Worm (Caenorhabditis elegans) whole organism, L4 larva: ENCODE data around the gene vab-8.

Experiments used
- D1046.2 ChIP-seq: fragments of 200-800 bp; sonication (Bioruptor generic); IDR thresholded peaks from 2 replicates; pipeline ENCODE4 v1.3.6; 2022; ENCODE audit warnings: missing genetic modification characterization, missing compliant biosample characterization
- F10B5.3 ChIP-seq: sonication (generic microtip); optimal IDR thresholded peaks from 2 replicates; lab custom pipeline; 2016; ENCODE audit warnings: mild to moderate bottlenecking, missing genetic modification characterization, missing compliant biosample characterization
- F44E2.7 ChIP-seq: fragments of 200-800 bp; sonication (Bioruptor generic); IDR thresholded peaks from 2 replicates; pipeline ENCODE4 v2.1.2; 2022; ENCODE audit warnings: missing genetic modification characterization, missing compliant biosample characterization
- F49E8.2 ChIP-seq: sonication (generic microtip); optimal IDR thresholded peaks from 2 replicates; lab custom pipeline; 2016; ENCODE audit warnings: missing compliant biosample characterization, mild to moderate bottlenecking, missing genetic modification characterization, borderline replicate concordance
- T20F7.1 ChIP-seq: fragments of 200-800 bp; sonication (Bioruptor generic); optimal IDR thresholded peaks from 2 replicates; lab custom pipeline; 2018; ENCODE audit warnings: mild to moderate bottlenecking, missing genetic modification characterization, missing compliant biosample characterization
- Y105C5A.15 ChIP-seq: fragments of 200-800 bp; sonication (Bioruptor generic); IDR thresholded peaks from 2 replicates; pipeline ENCODE4 v1.3.6; 2022; ENCODE audit warnings: missing genetic modification characterization, missing compliant biosample characterization
- Y48G9A.11 ChIP-seq: fragments of 200-800 bp; sonication (Bioruptor generic); IDR thresholded peaks from 2 replicates; pipeline ENCODE4 v1.3.6; 2022; ENCODE audit warnings: missing genetic modification reagents, missing genetic modification characterization, missing compliant biosample characterization
- Y5F2A.4 ChIP-seq: fragments of 200-800 bp; sonication (Bioruptor generic); optimal IDR thresholded peaks from 2 replicates; lab custom pipeline; 2018; ENCODE audit warnings: mild to moderate bottlenecking, missing genetic modification characterization, missing compliant biosample characterization
- ZK337.2 ChIP-seq: fragments of 200-800 bp; sonication (Bioruptor generic); IDR thresholded peaks from 2 replicates; pipeline ENCODE4 v1.3.6; 2022; ENCODE audit warnings: missing genetic modification reagents, missing genetic modification characterization, missing compliant biosample characterization
- aha-1 ChIP-seq: fragments of 150-350 bp; peaks from one replicate; lab custom pipeline; 2014; ENCODE audit warnings: missing biosample characterization, missing genetic modification characterization
- arid-1 ChIP-seq: fragments of 200-800 bp; sonication (Bioruptor generic); conservative IDR thresholded peaks from 2 replicates; pipeline ENCODE4 v1.3.6; 2022; ENCODE audit warnings: missing genetic modification reagents, missing genetic modification characterization, missing compliant biosample characterization
- attf-4 ChIP-seq: sonication (generic microtip); optimal IDR thresholded peaks from 3 replicates; lab custom pipeline; 2017; ENCODE audit warnings: missing biosample characterization, missing genetic modification characterization
- ceh-32 ChIP-seq: sonication (generic microtip); optimal IDR thresholded peaks from 2 replicates; lab custom pipeline; 2016; ENCODE audit warnings: mild to moderate bottlenecking, missing genetic modification characterization, missing compliant biosample characterization; ENCODE audit not compliant: poor library complexity
- ceh-44 ChIP-seq: fragments of 200-800 bp; sonication (Bioruptor generic); IDR thresholded peaks from 2 replicates; pipeline ENCODE4 v1.3.6; 2022; ENCODE audit warnings: missing genetic modification reagents, missing genetic modification characterization, missing compliant biosample characterization
- daf-16 ChIP-seq, 3 experiments: sonication (generic microtip); optimal IDR thresholded peaks; 2 replicates each; lab custom pipeline; 2016 to 2017; ENCODE audit warnings: missing genetic modification characterization in 3 of 3, missing genetic modification reagents in 3 of 3, mild to moderate bottlenecking in 2 of 3, missing compliant biosample characterization in 2 of 3, missing biosample characterization in 1 of 3, moderate library complexity in 1 of 3
- dpl-1 ChIP-seq: fragments of 150-350 bp; optimal IDR thresholded peaks from 2 replicates; lab custom pipeline; 2014; ENCODE audit warnings: missing biosample characterization, missing genetic modification reagents, missing genetic modification characterization
- duxl-1 ChIP-seq: sonication (generic microtip); optimal IDR thresholded peaks from 2 replicates; lab custom pipeline; 2016; ENCODE audit warnings: mild to moderate bottlenecking, missing genetic modification characterization, moderate library complexity, missing compliant biosample characterization; ENCODE audit not compliant: poor library complexity
- egl-27 ChIP-seq: sonication (generic microtip); optimal IDR thresholded peaks from 3 replicates; lab custom pipeline; 2017; ENCODE audit warnings: missing biosample characterization, missing genetic modification reagents, missing genetic modification characterization
- gei-8 ChIP-seq: fragments of 200-800 bp; sonication (Bioruptor generic); optimal IDR thresholded peaks from 2 replicates; lab custom pipeline; 2018; ENCODE audit warnings: mild to moderate bottlenecking, missing genetic modification characterization, missing compliant biosample characterization
- hlh-11 ChIP-seq: fragments of 200-800 bp; sonication (Bioruptor generic); optimal IDR thresholded peaks from 2 replicates; lab custom pipeline; 2018; ENCODE audit warnings: mild to moderate bottlenecking, missing genetic modification characterization, missing compliant biosample characterization
- jun-1 ChIP-seq: fragments of 150-350 bp; optimal IDR thresholded peaks from 2 replicates; lab custom pipeline; 2014; ENCODE audit warnings: missing biosample characterization, missing genetic modification reagents, missing genetic modification characterization
- lin-13 ChIP-seq: fragments of 150-350 bp; optimal IDR thresholded peaks from 2 replicates; lab custom pipeline; 2014; ENCODE audit warnings: missing biosample characterization, missing genetic modification reagents, missing genetic modification characterization
- lin-29 ChIP-seq: fragments of 200-800 bp; sonication (Bioruptor generic); IDR thresholded peaks from 2 replicates; pipeline ENCODE4 v1.3.6; 2022; ENCODE audit warnings: missing genetic modification reagents, missing genetic modification characterization, missing compliant biosample characterization
- madf-5 ChIP-seq, 2 experiments: fragments of 200-800 bp; sonication (Bioruptor generic); IDR thresholded peaks; 2 replicates each; pipeline ENCODE4 v1.3.6; 2022; ENCODE audit warnings: missing compliant biosample characterization in 2 of 2, missing genetic modification characterization in 2 of 2
- madf-9 ChIP-seq: fragments of 200-800 bp; sonication (Bioruptor generic); conservative IDR thresholded peaks from 2 replicates; pipeline ENCODE4 v1.3.6; 2022; ENCODE audit warnings: missing genetic modification reagents, missing genetic modification characterization, missing compliant biosample characterization
- mep-1 ChIP-seq: fragments of 150-350 bp; sonication (generic microtip); optimal IDR thresholded peaks from 3 replicates; lab custom pipeline; 2014; ENCODE audit warnings: missing biosample characterization, missing genetic modification characterization
- mes-2 ChIP-seq: sonication (generic microtip); optimal IDR thresholded peaks from 2 replicates; lab custom pipeline; 2016; ENCODE audit warnings: missing genotype, mild to moderate bottlenecking, missing genetic modification characterization, missing compliant biosample characterization; ENCODE audit not compliant: poor library complexity, severe bottlenecking
- nhr-10 ChIP-seq: fragments of 150-350 bp; optimal IDR thresholded peaks from 2 replicates; lab custom pipeline; 2014; ENCODE audit warnings: missing biosample characterization, missing genetic modification characterization
- nhr-102 ChIP-seq: sonication (generic microtip); optimal IDR thresholded peaks from 2 replicates; lab custom pipeline; 2016; ENCODE audit warnings: mild to moderate bottlenecking, missing genetic modification characterization, moderate library complexity, missing compliant biosample characterization
- nhr-111 ChIP-seq: fragments of 200-800 bp; sonication (Bioruptor generic); optimal IDR thresholded peaks from 2 replicates; lab custom pipeline; 2018; ENCODE audit warnings: mild to moderate bottlenecking, missing genetic modification characterization, missing compliant biosample characterization
- nhr-25 ChIP-seq: sonication (generic microtip); optimal IDR thresholded peaks from 2 replicates; lab custom pipeline; 2017; ENCODE audit warnings: missing genetic modification characterization, mild to moderate bottlenecking, missing compliant biosample characterization, antibody characterized with exemption, moderate library complexity, borderline replicate concordance; ENCODE audit not compliant: insufficient read depth
- nhr-77 ChIP-seq: fragments of 150-350 bp; optimal IDR thresholded peaks from 2 replicates; lab custom pipeline; 2014; ENCODE audit warnings: missing biosample characterization, missing genetic modification characterization
- php-3 ChIP-seq: fragments of 200-800 bp; sonication (Bioruptor generic); IDR thresholded peaks from 2 replicates; pipeline ENCODE4 v1.3.6; 2022; ENCODE audit warnings: missing genetic modification reagents, missing genetic modification characterization, missing compliant biosample characterization
- pqm-1 ChIP-seq: sonication (generic microtip); optimal IDR thresholded peaks from 2 replicates; lab custom pipeline; 2017; ENCODE audit warnings: missing biosample characterization, missing genetic modification characterization
- snpc-4 ChIP-seq: fragments of 150-350 bp; optimal IDR thresholded peaks from 2 replicates; lab custom pipeline; 2014; ENCODE audit warnings: missing biosample characterization, missing genetic modification characterization
- spr-3 ChIP-seq: fragments of 200-800 bp; sonication (Bioruptor generic); optimal IDR thresholded peaks from 2 replicates; lab custom pipeline; 2018; ENCODE audit warnings: mild to moderate bottlenecking, missing genetic modification characterization, missing compliant biosample characterization
- tra-1 ChIP-seq: fragments of 200-800 bp; sonication (Bioruptor generic); IDR thresholded peaks from 2 replicates; pipeline ENCODE4 v1.3.6; 2022; ENCODE audit warnings: missing genetic modification reagents, missing genetic modification characterization, missing compliant biosample characterization
- unc-130 ChIP-seq: sonication (generic microtip); optimal IDR thresholded peaks from 2 replicates; lab custom pipeline; 2016; ENCODE audit warnings: missing genetic modification reagents, missing genetic modification characterization, missing compliant biosample characterization
- unc-39 ChIP-seq: sonication (generic microtip); optimal IDR thresholded peaks from 2 replicates; lab custom pipeline; 2017; ENCODE audit warnings: missing biosample characterization, missing genetic modification characterization
- unc-62 ChIP-seq, 3 experiments: fragments of 150-350 bp in 1 of 3; sonication (generic microtip); optimal IDR thresholded peaks in 2 of 3; peaks in 1 of 3; 1 replicate in 1 of 3; 2 replicates in 2 of 3; lab custom pipeline; 2014 to 2017; ENCODE audit warnings: missing biosample characterization in 3 of 3, missing genetic modification characterization in 3 of 3, missing genetic modification reagents in 3 of 3, missing genotype in 1 of 3
- vab-7 ChIP-seq: fragments of 200-800 bp; sonication (Bioruptor generic); IDR thresholded peaks from 2 replicates; pipeline ENCODE4 v1.3.6; 2022; ENCODE audit warnings: missing genetic modification reagents, missing genetic modification characterization, missing compliant biosample characterization
- ztf-7 ChIP-seq: fragments of 150-350 bp; optimal IDR thresholded peaks from 2 replicates; lab custom pipeline; 2014; ENCODE audit warnings: missing biosample characterization, missing genetic modification characterization

The vab-8 gene

DNA sequence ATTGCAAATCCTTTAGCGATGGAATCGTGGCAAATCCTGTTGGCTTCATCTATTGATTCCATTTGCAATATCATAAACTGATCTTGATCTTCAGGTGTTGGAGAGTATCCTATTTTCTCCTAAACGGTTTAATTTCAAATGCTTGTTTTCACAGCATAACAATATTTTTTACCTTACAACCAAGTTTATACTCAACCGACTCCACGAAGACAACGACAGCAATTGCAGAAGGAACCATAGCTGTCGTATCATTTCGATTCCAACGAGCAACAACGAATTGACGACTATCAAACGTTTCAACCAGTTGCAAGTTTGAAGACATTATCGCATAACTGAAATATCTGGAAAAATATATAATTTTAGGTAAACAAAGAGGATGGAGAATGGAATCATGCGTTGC, 29.3 kb upstream of the vab-8 start, which contains the start of gene usip-1:
usip-1 (minus strand) TSS at position 341 of the 400 bp plus-strand sequence.
- TF ChIP-seq unc-62 (GFP tag; optimal IDR thresholded peaks at IDR 0.05 in 1 of 2; lab: Kevin White, UChicago): peak in 1 of 2 experiments; percentile 96
- no peak for TF ChIP-seq unc-62 (tag; optimal IDR thresholded peaks at IDR 0.05; lab: Kevin White, UChicago)
- TF ChIP-seq F10B5.3 (tag; lab: Kevin White, UChicago): no peak
- no peak for TF ChIP-seq gei-8
- no peak for TF ChIP-seq F44E2.7
- TF ChIP-seq egl-27 (tag; lab: Kevin White, UChicago): no peak

- TF ChIP-seq spr-3 (GFP tag; lab: Kevin White, UChicago): no peak
- TF ChIP-seq hlh-11: no peak
- no peak for TF ChIP-seq tra-1 (GFP tag; lab: Robert Waterston, UW)
- TF ChIP-seq madf-9 (GFP tag; lab: Robert Waterston, UW): no peak
- peak; percentile 94 for TF ChIP-seq Y48G9A.11 (GFP tag; lab: Robert Waterston, UW)
- TF ChIP-seq lin-29 (GFP tag; lab: Robert Waterston, UW): no peak
- TF ChIP-seq aha-1 (tag; lab: Kevin White, UChicago): no peak
- TF ChIP-seq dpl-1 (GFP tag; lab: Kevin White, UChicago): peak; percentile 91
- no peak for TF ChIP-seq lin-13 (GFP tag; lab: Kevin White, UChicago)
- TF ChIP-seq vab-7 (GFP tag; lab: Robert Waterston, UW): no peak
- no peak for TF ChIP-seq daf-16 (GFP tag; optimal IDR thresholded peaks at IDR 0.05; lab: Kevin White, UChicago)
- TF ChIP-seq daf-16 (tag; optimal IDR thresholded peaks at IDR 0.05; lab: Kevin White, UChicago): peak; percentile 25
- no peak for TF ChIP-seq duxl-1
- TF ChIP-seq ceh-32: no peak
- no peak for TF ChIP-seq unc-130 (GFP tag; lab: Kevin White, UChicago)
- peak; percentile 92 for TF ChIP-seq T20F7.1 (GFP tag; lab: Kevin White, UChicago)
- TF ChIP-seq mes-2: peak; percentile 19
- no peak for TF ChIP-seq ceh-44
- no peak for TF ChIP-seq nhr-102 (tag; lab: Kevin White, UChicago)
- TF ChIP-seq attf-4 (tag; lab: Kevin White, UChicago): no peak
- no peak for TF ChIP-seq Y105C5A.15
- TF ChIP-seq nhr-25 (tag; lab: Kevin White, UChicago): no peak
- TF ChIP-seq madf-5 (GFP tag; IDR thresholded peaks at IDR 0.05; lab: Robert Waterston, UW): no peak
- no peak for TF ChIP-seq php-3 (GFP tag; lab: Robert Waterston, UW)
- TF ChIP-seq F44E2.7: no peak
Measured at ce11 chrV:12184308-12184999, 28.7 kb upstream of the vab-8 start, which contains the start of gene srd-4. Gene srd-4 (plus strand): TSS chrV:12184949.

- TF ChIP-seq unc-39 (tag; lab: Kevin White, UChicago): no peak
Measured at ce11 chrV:12187344-12187743, 25.8 kb upstream of the vab-8 start, which contains the start of gene ZK863.8. Gene ZK863.8 (minus strand): TSS chrV:12187516.

- no peak for TF ChIP-seq nhr-10 (tag; lab: Kevin White, UChicago)
- no peak for TF ChIP-seq ZK337.2 (GFP tag; lab: Robert Waterston, UW)
- no peak for TF ChIP-seq nhr-111
- TF ChIP-seq daf-16 (GFP tag; optimal IDR thresholded peaks at IDR 0.05; lab: Kevin White, UChicago): no peak
- TF ChIP-seq daf-16 (tag; optimal IDR thresholded peaks at IDR 0.05; lab: Kevin White, UChicago): no peak
- no peak for TF ChIP-seq D1046.2
- no peak for TF ChIP-seq ztf-7 (tag; lab: Kevin White, UChicago)
- TF ChIP-seq dpl-1 (GFP tag; lab: Kevin White, UChicago): no peak
- TF ChIP-seq nhr-77 (tag; lab: Kevin White, UChicago): no peak
- no peak for TF ChIP-seq arid-1 (GFP tag; lab: Robert Waterston, UW)
- TF ChIP-seq snpc-4 (tag; lab: Kevin White, UChicago): no peak
- TF ChIP-seq mep-1 (tag; lab: Kevin White, UChicago): no peak
- TF ChIP-seq Y5F2A.4: no peak
- no peak for TF ChIP-seq pqm-1 (tag; lab: Kevin White, UChicago)
- TF ChIP-seq ceh-44: no peak
- TF ChIP-seq F49E8.2 (tag; lab: Kevin White, UChicago): no peak
- TF ChIP-seq jun-1 (tag; lab: Kevin White, UChicago): no peak
Measured at ce11 chrV:12188830-12189229, 24.3 kb upstream of the vab-8 start.
